Fruit fly (Drosophila melanogaster): Measurements from ENCODE around the gene Rac1.

Gene Rac1

dm6 chr3L:1295693-1296092 is 6.8 kb downstream of the Rac1 start, which contains the start of gene Rabex-5 (continued):
- TF ChIP-seq pfk (GFP tag; optimal IDR thresholded peaks at IDR 0.05) (no peak), ash1 (GFP tag; optimal IDR thresholded peaks at IDR 0.05) (no peak), tio (GFP tag; optimal IDR thresholded peaks at IDR 0.05) (no peak), kni (GFP tag; optimal IDR thresholded peaks at IDR 0.05) (no peak), HHEX (GFP tag; optimal IDR thresholded peaks at IDR 0.05) (peak; percentile 27), CG4617 (GFP tag; optimal IDR thresholded peaks at IDR 0.05; ENCODE audit: borderline replicate concordance) (peak; percentile 85), ranshi (GFP tag; IDR thresholded peaks at IDR 0.05) (no peak), ara (GFP tag; IDR thresholded peaks at IDR 0.05) (no peak), shn (GFP tag; optimal IDR thresholded peaks at IDR 0.05) (peak; percentile 34), sna (GFP tag; IDR thresholded peaks at IDR 0.05; ENCODE audit: partially characterized antibody) (peak; percentile 75), toy (GFP tag; IDR thresholded peaks at IDR 0.05) (no peak), CG10321 (GFP tag; IDR thresholded peaks at IDR 0.05) (no peak), slou (GFP tag; optimal IDR thresholded peaks at IDR 0.05) (peak; percentile 13), D (optimal IDR thresholded peaks at IDR 0.05) (no peak), D (GFP tag; optimal IDR thresholded peaks at IDR 0.05) (no peak), Hmr (GFP tag; optimal IDR thresholded peaks at IDR 0.05) (peak; percentile 69), caup (GFP tag; optimal IDR thresholded peaks at IDR 0.05; ENCODE audit: severe bottlenecking) (no peak), lilli (GFP tag; optimal IDR thresholded peaks at IDR 0.05) (peak; percentile 60), CG16863 (GFP tag; optimal IDR thresholded peaks at IDR 0.05) (no peak), CG17829 (tag; optimal IDR thresholded peaks at IDR 0.05) (peak; percentile 48), vfl (GFP tag; optimal IDR thresholded peaks at IDR 0.05) (peak; percentile 7), Xrp1 (GFP tag; IDR thresholded peaks at IDR 0.05) (no peak; the same call in 1 of the 2 replicates), da (GFP tag; optimal IDR thresholded peaks at IDR 0.05) (no peak), Hr39 (optimal IDR thresholded peaks at IDR 0.05) (no peak), phol (tag; optimal IDR thresholded peaks at IDR 0.05) (peak; percentile 32), CG11504 (tag; optimal IDR thresholded peaks at IDR 0.05) (no peak), CG6175 (GFP tag; IDR thresholded peaks at IDR 0.05) (no peak), Mrtf (GFP tag; IDR thresholded peaks at IDR 0.05) (no peak), ab (GFP tag; optimal IDR thresholded peaks at IDR 0.05) (no peak), CG18764 (GFP tag; optimal IDR thresholded peaks at IDR 0.05) (peak; percentile 25), zen2 (GFP tag; IDR thresholded peaks at IDR 0.05; ENCODE audit: partially characterized antibody) (peak; percentile 39; the same call in 1 of the 3 replicates), Bteb2 (GFP tag; optimal IDR thresholded peaks at IDR 0.05) (peak; percentile 36), lbe (GFP tag; optimal IDR thresholded peaks at IDR 0.05) (no peak), bowl (GFP tag; IDR thresholded peaks at IDR 0.05) (no peak), Six4 (GFP tag; optimal IDR thresholded peaks at IDR 0.05) (no peak), CrebB (tag; optimal IDR thresholded peaks at IDR 0.05) (peak; percentile 18), Hr51 (GFP tag; optimal IDR thresholded peaks at IDR 0.05) (peak in 1 of 2 experiments; percentile 23), HLH3B (GFP tag; IDR thresholded peaks at IDR 0.05) (0 out of 2 replicates have a peak, but pooled peaks have one; percentile 22), CG3995 (GFP tag; optimal IDR thresholded peaks at IDR 0.05) (peak; percentile 61), CG6654 (GFP tag; optimal IDR thresholded peaks at IDR 0.05) (no peak), Bdp1 (GFP tag; optimal IDR thresholded peaks at IDR 0.05) (no peak), abd-A (tag; optimal IDR thresholded peaks at IDR 0.05) (no peak), bcd (GFP tag; optimal IDR thresholded peaks at IDR 0.05) (peak; percentile 1), psq (GFP tag; optimal IDR thresholded peaks at IDR 0.05) (no peak), Awh (GFP tag; IDR thresholded peaks at IDR 0.05) (no peak), CG9876 (GFP tag; optimal IDR thresholded peaks at IDR 0.05) (peak; percentile 17), CG3065 (GFP tag; optimal IDR thresholded peaks at IDR 0.05) (peak; percentile 11), Gug (GFP tag; IDR thresholded peaks at IDR 0.05) (peak; percentile 52; the same call in 2 of the 4 replicates), Dek (tag; optimal IDR thresholded peaks at IDR 0.05) (peak; percentile 10), gcm (GFP tag; optimal IDR thresholded peaks at IDR 0.05) (no peak), chif (GFP tag; optimal IDR thresholded peaks at IDR 0.05) (peak in 1 of 2 experiments; percentile 29), CG11696 (GFP tag; IDR thresholded peaks at IDR 0.05) (no peak)

All from whole organism, embryonic.